Worm (Caenorhabditis elegans): ENCODE results near the gene Y62H9A.9.

- no peak for TF ChIP-seq dmd-4 (tag; optimal IDR thresholded peaks at IDR 0.05; ENCODE audit: borderline replicate concordance)
- no peak for TF ChIP-seq ama-1 (optimal IDR thresholded peaks at IDR 0.05)
- TF ChIP-seq tbx-2 (tag; optimal IDR thresholded peaks at IDR 0.05) = no peak
- TF ChIP-seq elt-2 (tag; optimal IDR thresholded peaks at IDR 0.05) = no peak
- no peak for TF ChIP-seq rnt-1 (tag; optimal IDR thresholded peaks at IDR 0.05)
- no peak for TF ChIP-seq lim-6 (tag; optimal IDR thresholded peaks at IDR 0.05)
- TF ChIP-seq pha-4 (tag; optimal IDR thresholded peaks at IDR 0.05) = no peak
- no peak for TF ChIP-seq odd-2 (tag; optimal IDR thresholded peaks at IDR 0.05)
- TF ChIP-seq unc-3 (GFP tag; conservative IDR thresholded peaks at IDR 0.05) = no peak
- no peak for TF ChIP-seq unc-3 (tag; optimal IDR thresholded peaks at IDR 0.05)
- TF ChIP-seq hlh-30 (tag; optimal IDR thresholded peaks at IDR 0.05; ENCODE audit: insufficient read depth) = no peak
- TF ChIP-seq K09A11.1 (tag; optimal IDR thresholded peaks at IDR 0.05; ENCODE audit: insufficient read depth) = no peak
- TF ChIP-seq C38D4.7 (GFP tag; optimal IDR thresholded peaks at IDR 0.05) = no peak
Observed at ce11 chrX:11916705-11917104, 18.8 kb upstream of the Y62H9A.9 start, which contains the start of gene Y62H9A.13.
